Worm (Caenorhabditis elegans): ENCODE results near the gene ttr-14.

The ttr-14 gene

DNA sequence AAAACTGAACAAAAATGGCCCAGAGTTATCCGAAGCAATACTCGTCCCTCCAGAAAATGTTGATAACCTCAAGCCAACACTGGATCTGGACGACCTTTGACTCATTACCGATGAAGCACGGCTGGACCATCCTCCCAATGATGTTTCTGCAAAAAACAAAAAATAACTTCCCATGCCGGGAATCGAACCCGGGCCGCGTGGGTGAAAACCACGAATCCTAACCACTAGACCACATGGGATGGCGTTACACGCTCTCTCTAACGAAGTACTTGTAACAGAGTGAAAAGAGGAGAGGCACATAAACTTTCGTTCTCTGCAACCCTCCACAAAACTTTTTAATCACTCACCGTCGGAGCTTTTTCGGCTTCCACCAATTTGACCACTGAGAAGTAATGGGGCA lies 33.9 kb downstream of the ttr-14 start:
- TF ChIP-seq nhr-27 (tag; optimal IDR thresholded peaks at IDR 0.05): no peak
- no peak for TF ChIP-seq snpc-1.3 (tag; optimal IDR thresholded peaks at IDR 0.05; ENCODE audit: insufficient read depth)
- peak; percentile 21 for TF ChIP-seq ets-4 (GFP tag; optimal IDR thresholded peaks at IDR 0.05)
- no peak for TF ChIP-seq ceh-58 (GFP tag; IDR thresholded peaks at IDR 0.05)
- peak; percentile 37 for TF ChIP-seq T07F8.4 (tag; optimal IDR thresholded peaks at IDR 0.05)
- no peak for TF ChIP-seq aptf-2 (GFP tag; conservative IDR thresholded peaks at IDR 0.05)
- TF ChIP-seq lin-35 (GFP tag; optimal IDR thresholded peaks at IDR 0.05): no peak
- TF ChIP-seq ama-1 (optimal IDR thresholded peaks at IDR 0.05): no peak
- TF ChIP-seq ama-1 (GFP tag; optimal IDR thresholded peaks at IDR 0.05): peak; percentile 40 to 91
- TF ChIP-seq F57A8.1 (GFP tag; optimal IDR thresholded peaks at IDR 0.05): no peak
- no peak for TF ChIP-seq efl-1 (GFP tag; optimal IDR thresholded peaks at IDR 0.05)
- no peak for TF ChIP-seq nhr-80 (tag; optimal IDR thresholded peaks at IDR 0.05)
- TF ChIP-seq D2030.7 (GFP tag; IDR thresholded peaks at IDR 0.05): no peak; the same call in 1 of the 2 replicates
- TF ChIP-seq hmg-1.2 (GFP tag; IDR thresholded peaks at IDR 0.05): peak; percentile 76
- no peak for TF ChIP-seq snpc-4 (GFP tag; optimal IDR thresholded peaks at IDR 0.05)
- no peak for TF ChIP-seq snpc-4 (tag; optimal IDR thresholded peaks at IDR 0.05)
- 0 out of 2 replicates have a peak, but pooled peaks have one; percentile 45 for TF ChIP-seq C06A6.2 (GFP tag; conservative IDR thresholded peaks at IDR 0.05)
- peak; percentile 48 for TF ChIP-seq hlh-12 (tag; optimal IDR thresholded peaks at IDR 0.05)
- no peak for TF ChIP-seq F57C9.4 (tag; optimal IDR thresholded peaks at IDR 0.05)
- TF ChIP-seq egrh-3 (GFP tag; IDR thresholded peaks at IDR 0.05): peak; percentile 10; the same call in 1 of the 2 replicates
- no peak for TF ChIP-seq ccch-3 (GFP tag; optimal IDR thresholded peaks at IDR 0.05)
- no peak for TF ChIP-seq madf-8 (GFP tag; conservative IDR thresholded peaks at IDR 0.05)
- TF ChIP-seq let-526 (GFP tag; IDR thresholded peaks at IDR 0.05): 0 out of 2 replicates have a peak, but pooled peaks have one; percentile 34
- TF ChIP-seq pha-4 (tag; optimal IDR thresholded peaks at IDR 0.05): no peak
- 0 out of 2 replicates have a peak, but pooled peaks have one; percentile 23 for TF ChIP-seq B0019.2 (GFP tag; conservative IDR thresholded peaks at IDR 0.05)
- TF ChIP-seq C17E4.6 (GFP tag; IDR thresholded peaks at IDR 0.05): no peak
- TF ChIP-seq attf-3 (GFP tag; conservative IDR thresholded peaks at IDR 0.05): no peak
- no peak for TF ChIP-seq nhr-179 (tag; optimal IDR thresholded peaks at IDR 0.05)
- peak; percentile 74 for TF ChIP-seq F52B5.7 (tag; optimal IDR thresholded peaks at IDR 0.05)
- TF ChIP-seq egl-44 (GFP tag; IDR thresholded peaks at IDR 0.05): 0 out of 2 replicates have a peak, but pooled peaks have one; percentile 31
- no peak for TF ChIP-seq bed-1 (GFP tag; IDR thresholded peaks at IDR 0.05)
- TF ChIP-seq zfh-2 (GFP tag; conservative IDR thresholded peaks at IDR 0.05): no peak; the same call in 1 of the 2 replicates
- peak in 1 of 2 experiments; percentile 17 for TF ChIP-seq rec-8 (tag; optimal IDR thresholded peaks at IDR 0.05)
- peak; percentile 64 for TF ChIP-seq gei-17 (GFP tag; optimal IDR thresholded peaks at IDR 0.05)
- peak; percentile 10 for TF ChIP-seq zim-3 (tag; optimal IDR thresholded peaks at IDR 0.05)
- TF ChIP-seq athp-1 (tag; optimal IDR thresholded peaks at IDR 0.05): peak; percentile 68
- peak; percentile 77 for TF ChIP-seq nhr-90 (tag; optimal IDR thresholded peaks at IDR 0.05)
- TF ChIP-seq tbp1 (GFP tag; optimal IDR thresholded peaks at IDR 0.05): peak; percentile 98
- TF ChIP-seq F33H1.4 (GFP tag; IDR thresholded peaks at IDR 0.05): no peak
- peak; percentile 63 for TF ChIP-seq ekl-4 (GFP tag; IDR thresholded peaks at IDR 0.05)
- peak; percentile 50 for TF ChIP-seq rcor-1 (GFP tag; IDR thresholded peaks at IDR 0.05)
- peak; percentile 65; the same call in 1 of the 2 replicates for TF ChIP-seq K11D2.4 (GFP tag; IDR thresholded peaks at IDR 0.05)
- no peak for TF ChIP-seq lag-1 (GFP tag; IDR thresholded peaks at IDR 0.05)
- peak; percentile 87 for TF ChIP-seq nfyb-1 (GFP tag; IDR thresholded peaks at IDR 0.05)
- TF ChIP-seq madf-3 (GFP tag; IDR thresholded peaks at IDR 0.05): no peak
- peak; percentile 84 for TF ChIP-seq die-1 (tag; optimal IDR thresholded peaks at IDR 0.05)
- no peak for TF ChIP-seq let-607 (tag; optimal IDR thresholded peaks at IDR 0.05)
- TF ChIP-seq Y53G8AR.9 (GFP tag; conservative IDR thresholded peaks at IDR 0.05): 0 out of 2 replicates have a peak, but pooled peaks have one; percentile 67
- TF ChIP-seq attf-5 (GFP tag; optimal IDR thresholded peaks at IDR 0.05): no peak
